Worm (Caenorhabditis elegans) whole organism, L4/young adult: ENCODE results near the gene mcm-6.

ENCODE experiments used
- dao-5 ChIP-seq: sonication (generic microtip); optimal IDR thresholded peaks from 2 replicates; lab custom pipeline; 2016; ENCODE audit warnings: missing genotype, missing genetic modification characterization, moderate library complexity, missing compliant biosample characterization
- him-1 ChIP-seq: sonication (generic microtip); optimal IDR thresholded peaks from 2 replicates; lab custom pipeline; 2016; ENCODE audit warnings: missing genotype, missing genetic modification reagents, missing genetic modification characterization, missing compliant biosample characterization

DNA sequence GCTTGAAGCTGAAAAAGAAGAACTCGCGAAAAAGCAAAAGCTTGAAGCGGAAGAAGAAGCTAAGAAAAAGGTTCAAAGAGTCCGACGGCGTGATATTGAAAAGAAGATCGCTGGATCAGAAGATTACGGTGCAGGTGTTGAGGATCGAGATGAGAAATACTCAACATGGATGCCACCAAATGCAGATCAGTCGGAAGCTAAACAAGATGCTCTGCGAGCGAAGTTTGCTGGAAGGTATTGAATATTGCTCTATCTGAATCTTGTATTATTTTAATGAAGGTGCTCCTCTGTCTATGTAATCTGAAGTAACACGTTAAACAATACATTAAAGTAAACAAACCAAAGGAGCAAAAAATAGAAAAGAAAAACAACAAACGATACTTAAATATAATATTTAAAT, 7.9 kb downstream of the mcm-6 start:
- TF ChIP-seq him-1 (tag; lab: Kevin White, UChicago) (no peak), dao-5 (tag; lab: Kevin White, UChicago) (no peak)
